Worm (Caenorhabditis elegans): ENCODE measurements around the gene clec-246.

The clec-246 gene

DNA sequence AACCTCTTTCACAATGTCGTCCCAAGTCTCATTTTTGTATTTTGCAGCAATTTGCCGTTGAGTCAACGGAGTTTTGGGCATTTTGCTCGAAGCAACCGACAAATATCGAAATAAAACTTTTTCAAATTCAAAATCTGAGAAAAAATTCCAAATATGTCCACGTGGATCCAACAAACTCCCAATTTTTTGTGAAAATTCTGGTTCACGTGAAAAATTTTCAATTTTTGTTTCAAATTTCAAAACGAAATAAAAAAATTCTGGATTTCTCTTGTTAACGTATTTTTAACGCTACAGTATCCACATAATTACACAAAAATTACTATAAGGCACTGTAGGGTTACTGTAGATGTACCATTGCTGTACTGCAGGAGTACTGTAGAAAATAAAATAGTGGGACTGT lies 28.1 kb upstream of the clec-246 start, which contains the start of gene C14A6.13:
Gene C14A6.13, minus strand, starts transcription at position 101 of the 400 bp plus-strand sequence.
- TF ChIP-seq aly-1 (tag; optimal IDR thresholded peaks at IDR 0.05) (no peak), tbx-37 (GFP tag; conservative IDR thresholded peaks at IDR 0.05) (no peak), flt-1 (GFP tag; IDR thresholded peaks at IDR 0.05) (no peak), tbx-11 (GFP tag; IDR thresholded peaks at IDR 0.05) (no peak), sea-1 (GFP tag; conservative IDR thresholded peaks at IDR 0.05) (no peak), ets-7 (tag; optimal IDR thresholded peaks at IDR 0.05) (no peak), hmg-4 (GFP tag; optimal IDR thresholded peaks at IDR 0.05) (no peak), scrt-1 (GFP tag; IDR thresholded peaks at IDR 0.05) (no peak), tra-4 (tag; optimal IDR thresholded peaks at IDR 0.05) (no peak), ceh-36 (tag; optimal IDR thresholded peaks at IDR 0.05) (no peak)

DNA sequence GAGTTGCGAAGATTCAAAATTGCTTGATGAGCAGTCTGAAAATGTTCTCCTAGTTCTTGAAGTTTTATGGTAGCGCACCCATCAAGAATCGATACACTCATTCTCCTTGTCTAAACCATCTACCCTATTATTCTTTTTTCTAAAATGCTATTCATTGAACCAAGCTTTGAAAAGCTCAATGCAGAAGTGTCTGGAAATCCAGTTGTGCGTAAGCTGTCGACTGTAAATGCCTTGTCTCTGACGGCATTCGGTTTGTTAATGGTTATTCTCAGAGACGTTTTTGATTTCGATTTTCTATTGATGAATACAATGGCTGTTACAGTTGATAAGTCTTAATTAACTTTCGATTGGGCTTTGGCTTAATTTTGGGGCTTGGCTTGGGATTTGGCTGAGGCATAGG lies 26.7 kb upstream of the clec-246 start, which contains the start of gene C14A6.12:
Gene C14A6.12, minus strand, starts transcription at position 101 of the 400 bp plus-strand sequence.
- TF ChIP-seq tbx-37 (GFP tag; conservative IDR thresholded peaks at IDR 0.05): no peak
- TF ChIP-seq tra-4 (tag; optimal IDR thresholded peaks at IDR 0.05): no peak
- TF ChIP-seq pes-1 (GFP tag; IDR thresholded peaks at IDR 0.05): no peak
- TF ChIP-seq ceh-36 (tag; optimal IDR thresholded peaks at IDR 0.05): no peak
- no peak for TF ChIP-seq ama-1 (optimal IDR thresholded peaks at IDR 0.05)
- no peak for TF ChIP-seq hnd-1 (tag; optimal IDR thresholded peaks at IDR 0.05)
- no peak for TF ChIP-seq ceh-13 (GFP tag; optimal IDR thresholded peaks at IDR 0.05)
- TF ChIP-seq B0310.2 (tag; optimal IDR thresholded peaks at IDR 0.05): no peak
- TF ChIP-seq ets-7 (tag; optimal IDR thresholded peaks at IDR 0.05): no peak
- no peak for TF ChIP-seq flt-1 (GFP tag; IDR thresholded peaks at IDR 0.05)
- TF ChIP-seq aly-1 (tag; optimal IDR thresholded peaks at IDR 0.05): no peak
- no peak for TF ChIP-seq scrt-1 (GFP tag; IDR thresholded peaks at IDR 0.05)
- TF ChIP-seq tbx-11 (GFP tag; IDR thresholded peaks at IDR 0.05): no peak
- TF ChIP-seq sea-1 (GFP tag; conservative IDR thresholded peaks at IDR 0.05): no peak
- TF ChIP-seq hmbx-1 (tag; optimal IDR thresholded peaks at IDR 0.05): no peak
- no peak for TF ChIP-seq F13C5.2 (tag; optimal IDR thresholded peaks at IDR 0.05)
- no peak for TF ChIP-seq hmg-4 (GFP tag; optimal IDR thresholded peaks at IDR 0.05)

- TF ChIP-seq tra-4 (tag; optimal IDR thresholded peaks at IDR 0.05) (no peak), pes-1 (GFP tag; IDR thresholded peaks at IDR 0.05) (no peak), scrt-1 (GFP tag; IDR thresholded peaks at IDR 0.05) (no peak), ceh-13 (GFP tag; optimal IDR thresholded peaks at IDR 0.05) (no peak), tbx-11 (GFP tag; IDR thresholded peaks at IDR 0.05) (no peak), sea-1 (GFP tag; conservative IDR thresholded peaks at IDR 0.05) (no peak)
These were observed 25.8 kb upstream of the clec-246 start for ce11 chrV:18163434-18163833.

DNA sequence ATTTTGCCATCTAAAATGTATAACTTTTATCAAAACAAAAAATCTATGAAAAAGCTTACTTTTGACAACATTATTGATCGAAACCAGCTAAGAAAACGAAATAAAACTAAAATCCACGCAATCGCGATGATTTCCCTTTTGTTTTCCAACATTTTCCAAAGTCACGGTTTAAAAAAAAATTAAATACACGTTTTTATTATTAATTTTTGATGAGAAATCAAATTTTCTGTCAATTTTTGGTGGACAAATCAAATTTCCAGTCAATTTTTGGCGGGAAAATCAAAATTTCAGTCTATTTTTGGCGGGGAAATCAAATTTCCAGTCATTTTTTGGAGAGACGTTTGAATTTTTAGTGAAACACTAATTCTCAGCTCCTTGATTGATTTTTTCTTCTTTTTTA lies 24.5 kb upstream of the clec-246 start, which contains the start of gene C14A6.5:
Gene C14A6.5, minus strand, starts transcription at position 101 of the 400 bp plus-strand sequence.
- TF ChIP-seq flt-1 (GFP tag; IDR thresholded peaks at IDR 0.05): no peak
- TF ChIP-seq aly-1 (tag; optimal IDR thresholded peaks at IDR 0.05): no peak
- no peak for TF ChIP-seq ceh-36 (tag; optimal IDR thresholded peaks at IDR 0.05)
- TF ChIP-seq hmg-4 (GFP tag; optimal IDR thresholded peaks at IDR 0.05): no peak
- no peak for TF ChIP-seq pes-1 (GFP tag; IDR thresholded peaks at IDR 0.05)
- TF ChIP-seq F13C5.2 (tag; optimal IDR thresholded peaks at IDR 0.05): no peak
- TF ChIP-seq hnd-1 (tag; optimal IDR thresholded peaks at IDR 0.05): no peak
- TF ChIP-seq ets-7 (tag; optimal IDR thresholded peaks at IDR 0.05): no peak
- no peak for TF ChIP-seq ceh-13 (GFP tag; optimal IDR thresholded peaks at IDR 0.05)
- no peak for TF ChIP-seq tbx-11 (GFP tag; IDR thresholded peaks at IDR 0.05)
- no peak for TF ChIP-seq tbx-37 (GFP tag; conservative IDR thresholded peaks at IDR 0.05)
- TF ChIP-seq ama-1 (optimal IDR thresholded peaks at IDR 0.05): no peak
- TF ChIP-seq scrt-1 (GFP tag; IDR thresholded peaks at IDR 0.05): no peak
- TF ChIP-seq hmbx-1 (tag; optimal IDR thresholded peaks at IDR 0.05): no peak
- no peak for TF ChIP-seq B0310.2 (tag; optimal IDR thresholded peaks at IDR 0.05)
- TF ChIP-seq tra-4 (tag; optimal IDR thresholded peaks at IDR 0.05): no peak

DNA sequence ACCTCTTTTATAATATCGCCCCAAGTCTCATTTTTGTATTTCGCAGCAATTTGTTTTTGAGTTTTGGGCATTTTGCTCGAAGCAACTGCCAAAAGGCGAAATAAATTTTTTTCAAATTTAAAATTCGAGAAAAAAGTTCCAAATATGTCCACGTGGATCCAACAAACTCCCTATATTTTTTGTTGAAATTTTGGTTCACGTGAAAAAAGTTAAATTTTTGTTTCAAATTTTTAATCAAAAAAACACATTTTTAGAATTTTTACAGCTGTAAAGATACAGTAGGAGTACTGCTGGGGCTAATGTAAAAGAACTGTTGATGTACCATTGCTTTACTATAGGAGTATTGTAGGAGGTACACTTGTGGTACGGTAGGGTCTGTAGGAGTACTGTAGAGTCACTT lies 22.1 kb upstream of the clec-246 start, which contains the start of gene C14A6.6:
Gene C14A6.6, minus strand, starts transcription at position 101 of the 400 bp plus-strand sequence.
- no peak for TF ChIP-seq aly-1 (tag; optimal IDR thresholded peaks at IDR 0.05)
- TF ChIP-seq ama-1 (optimal IDR thresholded peaks at IDR 0.05): no peak
- no peak for TF ChIP-seq tra-4 (tag; optimal IDR thresholded peaks at IDR 0.05)
- no peak for TF ChIP-seq ceh-36 (tag; optimal IDR thresholded peaks at IDR 0.05)
- no peak for TF ChIP-seq hmbx-1 (tag; optimal IDR thresholded peaks at IDR 0.05)
- no peak for TF ChIP-seq B0310.2 (tag; optimal IDR thresholded peaks at IDR 0.05)
- no peak for TF ChIP-seq tbx-37 (GFP tag; conservative IDR thresholded peaks at IDR 0.05)
- TF ChIP-seq pes-1 (GFP tag; IDR thresholded peaks at IDR 0.05): no peak
- TF ChIP-seq ets-7 (tag; optimal IDR thresholded peaks at IDR 0.05): no peak
- TF ChIP-seq hnd-1 (tag; optimal IDR thresholded peaks at IDR 0.05): no peak
- TF ChIP-seq ceh-13 (GFP tag; optimal IDR thresholded peaks at IDR 0.05): no peak
- no peak for TF ChIP-seq tbx-11 (GFP tag; IDR thresholded peaks at IDR 0.05)
- TF ChIP-seq hmg-4 (GFP tag; optimal IDR thresholded peaks at IDR 0.05): no peak
- TF ChIP-seq sea-1 (GFP tag; conservative IDR thresholded peaks at IDR 0.05): no peak
- no peak for TF ChIP-seq F13C5.2 (tag; optimal IDR thresholded peaks at IDR 0.05)
- no peak for TF ChIP-seq scrt-1 (GFP tag; IDR thresholded peaks at IDR 0.05)
- TF ChIP-seq flt-1 (GFP tag; IDR thresholded peaks at IDR 0.05): no peak

DNA sequence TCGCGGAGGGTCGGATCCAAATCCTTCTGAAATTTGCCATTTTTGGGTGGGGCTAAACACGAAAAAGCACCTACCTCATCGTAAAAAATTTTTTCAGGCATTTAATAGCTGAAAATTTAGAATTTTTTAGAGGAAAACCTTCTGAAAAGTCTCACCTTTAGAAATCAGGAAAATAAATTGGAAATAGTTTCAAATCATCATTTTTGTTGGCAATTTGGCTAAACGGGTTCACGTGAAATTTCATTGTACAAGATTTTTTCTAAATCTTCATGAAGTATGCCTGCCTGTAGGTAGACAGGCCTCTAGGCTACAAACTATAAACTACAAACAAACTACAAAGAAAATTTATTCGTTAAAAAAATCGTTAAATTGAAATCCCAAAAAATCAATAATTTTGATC lies 21.0 kb upstream of the clec-246 start, which contains the start of gene C14A6.7:
Gene C14A6.7, minus strand, starts transcription at position 101 of the 400 bp plus-strand sequence.
- no peak for TF ChIP-seq hnd-1 (tag; optimal IDR thresholded peaks at IDR 0.05)
- TF ChIP-seq ceh-13 (GFP tag; optimal IDR thresholded peaks at IDR 0.05): no peak
- no peak for TF ChIP-seq pes-1 (GFP tag; IDR thresholded peaks at IDR 0.05)
- TF ChIP-seq tbx-11 (GFP tag; IDR thresholded peaks at IDR 0.05): no peak
- TF ChIP-seq ceh-36 (tag; optimal IDR thresholded peaks at IDR 0.05): no peak

DNA sequence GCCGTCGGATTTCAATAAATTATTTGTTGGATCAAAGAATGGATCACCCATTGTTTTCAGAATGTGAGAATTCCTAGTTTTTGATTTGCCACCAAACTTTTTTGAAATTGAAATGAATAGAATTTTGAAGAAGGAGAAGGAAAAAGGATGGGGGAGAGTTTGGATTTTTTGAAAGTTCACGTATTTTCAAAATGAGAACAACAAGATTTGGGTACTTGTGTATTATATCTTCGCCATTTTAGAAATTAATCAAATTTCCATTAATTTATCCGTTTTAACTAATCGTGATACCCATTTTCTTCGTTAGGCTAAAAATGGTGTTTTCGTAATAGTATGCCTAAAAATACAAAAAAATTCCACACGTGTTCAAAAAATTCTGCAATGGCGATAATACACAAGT lies 17.7 kb upstream of the clec-246 start, which contains the start of gene C14A6.8:
Gene C14A6.8, minus strand, starts transcription at position 101 of the 400 bp plus-strand sequence.
- TF ChIP-seq ceh-36 (tag; optimal IDR thresholded peaks at IDR 0.05): no peak
- no peak for TF ChIP-seq hnd-1 (tag; optimal IDR thresholded peaks at IDR 0.05)
- no peak for TF ChIP-seq ama-1 (optimal IDR thresholded peaks at IDR 0.05)
- TF ChIP-seq aly-1 (tag; optimal IDR thresholded peaks at IDR 0.05): no peak
- TF ChIP-seq hmbx-1 (tag; optimal IDR thresholded peaks at IDR 0.05): no peak
- no peak for TF ChIP-seq flt-1 (GFP tag; IDR thresholded peaks at IDR 0.05)
- TF ChIP-seq scrt-1 (GFP tag; IDR thresholded peaks at IDR 0.05): no peak
- TF ChIP-seq B0310.2 (tag; optimal IDR thresholded peaks at IDR 0.05): no peak

Data from whole organism, early embryonic.